Worm (Caenorhabditis elegans) whole organism, L1 larva: ENCODE measurements around the gene str-66.

ENCODE experiments used
- ceh-88 ChIP-seq: fragments of 200-800 bp; sonication (Bioruptor generic); IDR thresholded peaks from 2 replicates; pipeline ENCODE4 v1.3.6; 2022; ENCODE audit warnings: missing genetic modification characterization, missing compliant biosample characterization
- ets-5 ChIP-seq: fragments of 200-800 bp; sonication (Bioruptor generic); IDR thresholded peaks from 2 replicates; pipeline ENCODE4 v1.3.6; 2022; ENCODE audit warnings: missing genetic modification characterization, missing compliant biosample characterization
- lin-39 ChIP-seq: fragments of 150-350 bp; optimal IDR thresholded peaks from 2 replicates; lab custom pipeline; 2014; ENCODE audit warnings: missing biosample characterization, missing genetic modification reagents, missing genetic modification characterization
- nhr-12 ChIP-seq: sonication (generic microtip); optimal IDR thresholded peaks from 2 replicates; lab custom pipeline; 2017; ENCODE audit warnings: missing biosample characterization, missing genetic modification characterization
- pqm-1 ChIP-seq: sonication (generic microtip); optimal IDR thresholded peaks from 3 replicates; lab custom pipeline; 2017; ENCODE audit warnings: missing biosample characterization, missing genetic modification characterization
- snpc-4 ChIP-seq: fragments of 150-350 bp; optimal IDR thresholded peaks from 2 replicates; lab custom pipeline; 2014; ENCODE audit warnings: missing biosample characterization, missing genetic modification characterization
- unc-130 ChIP-seq: fragments of 150-350 bp; optimal IDR thresholded peaks from 2 replicates; lab custom pipeline; 2017; ENCODE audit warnings: missing biosample characterization, missing genetic modification characterization, inconsistent platforms
- unc-62 ChIP-seq: fragments of 150-350 bp; optimal IDR thresholded peaks from 2 replicates; lab custom pipeline; 2014; ENCODE audit warnings: missing biosample characterization, missing genetic modification reagents, missing genetic modification characterization
- ztf-4 ChIP-seq: fragments of 150-350 bp; optimal IDR thresholded peaks from 2 replicates; lab custom pipeline; 2014; ENCODE audit warnings: missing biosample characterization, missing genetic modification characterization

- TF ChIP-seq snpc-4 (tag; lab: Kevin White, UChicago) (peak; percentile 25), unc-130 (tag; lab: Kevin White, UChicago) (no peak), unc-62 (GFP tag; lab: Kevin White, UChicago) (no peak), ztf-4 (no peak), ceh-88 (GFP tag; lab: Robert Waterston, UW) (no peak), lin-39 (tag; lab: Kevin White, UChicago) (no peak), nhr-12 (tag; lab: Kevin White, UChicago) (no peak), ets-5 (GFP tag; lab: Robert Waterston, UW) (no peak), pqm-1 (tag; lab: Kevin White, UChicago) (no peak)
Observed at ce11 chrV:3106785-3107184, 2.8 kb upstream of the str-66 start.
